Worm (Caenorhabditis elegans) whole organism, mixed stage, embryonic: Measurements from ENCODE around the gene asp-13.
A peak's percentile ranks its signal among the peaks of the same experiment; 100 is the strongest.

Experiments used
- M03D4.4 ChIP-seq: sonication (generic microtip); optimal IDR thresholded peaks from 2 replicates; lab custom pipeline; 2017; ENCODE audit warnings: mild to moderate bottlenecking, missing genetic modification characterization, missing compliant biosample characterization
- bed-3 ChIP-seq: fragments of 200-800 bp; sonication (Bioruptor generic); optimal IDR thresholded peaks from 3 replicates; lab custom pipeline; 2018; ENCODE audit warnings: mild to moderate bottlenecking, missing genetic modification characterization, moderate library complexity, missing compliant biosample characterization
- ceh-39 ChIP-seq: fragments of 150-350 bp; optimal IDR thresholded peaks from 2 replicates; lab custom pipeline; 2014; ENCODE audit warnings: missing biosample characterization, missing genetic modification characterization
- ceh-43 ChIP-seq: fragments of 200-800 bp; sonication (Bioruptor generic); optimal IDR thresholded peaks from 2 replicates; lab custom pipeline; 2018; ENCODE audit warnings: mild to moderate bottlenecking, missing genetic modification characterization, moderate library complexity, missing compliant biosample characterization
- ceh-83 ChIP-seq: fragments of 200-800 bp; sonication (Bioruptor generic); optimal IDR thresholded peaks from 2 replicates; lab custom pipeline; 2018; ENCODE audit warnings: mild to moderate bottlenecking, missing genetic modification characterization, missing compliant biosample characterization
- ces-1 ChIP-seq: fragments of 150-350 bp; optimal IDR thresholded peaks from 2 replicates; lab custom pipeline; 2014; ENCODE audit warnings: missing biosample characterization, missing genetic modification reagents, missing genetic modification characterization
- cnd-1 ChIP-seq: fragments of 200-800 bp; sonication (Bioruptor generic); optimal IDR thresholded peaks from 2 replicates; lab custom pipeline; 2018; ENCODE audit warnings: mild to moderate bottlenecking, missing genetic modification characterization, missing compliant biosample characterization
- elt-1 ChIP-seq: sonication (generic microtip); optimal IDR thresholded peaks from 2 replicates; lab custom pipeline; 2017; ENCODE audit warnings: missing genetic modification characterization, mild to moderate bottlenecking, missing compliant biosample characterization, antibody characterized with exemption, moderate library complexity, borderline replicate concordance; ENCODE audit not compliant: insufficient read depth
- elt-3 ChIP-seq: fragments of 150-350 bp; optimal IDR thresholded peaks from 2 replicates; lab custom pipeline; 2014; ENCODE audit warnings: missing biosample characterization, missing genetic modification characterization
- ham-2 ChIP-seq: fragments of 200-800 bp; sonication (Bioruptor generic); optimal IDR thresholded peaks from 2 replicates; lab custom pipeline; 2018; ENCODE audit warnings: mild to moderate bottlenecking, missing genetic modification characterization, missing compliant biosample characterization
- hlh-1 ChIP-seq: fragments of 150-350 bp; optimal IDR thresholded peaks from 2 replicates; lab custom pipeline; 2014; ENCODE audit warnings: missing biosample characterization, missing genetic modification reagents, missing genetic modification characterization
- lsy-2 ChIP-seq: fragments of 150-350 bp; optimal IDR thresholded peaks from 2 replicates; lab custom pipeline; 2014; ENCODE audit warnings: missing biosample characterization, missing genetic modification characterization
- mab-5 ChIP-seq: fragments of 150-350 bp; optimal IDR thresholded peaks from 2 replicates; lab custom pipeline; 2014; ENCODE audit warnings: missing biosample characterization, missing genetic modification characterization
- mls-2 ChIP-seq: sonication (generic microtip); optimal IDR thresholded peaks from 2 replicates; lab custom pipeline; 2016; ENCODE audit warnings: mild to moderate bottlenecking, missing genetic modification characterization, moderate library complexity, missing compliant biosample characterization
- nhr-12 ChIP-seq: fragments of 150-350 bp; optimal IDR thresholded peaks from 2 replicates; lab custom pipeline; 2014; ENCODE audit warnings: missing biosample characterization, missing genetic modification characterization
- nhr-2 ChIP-seq: fragments of 150-350 bp; optimal IDR thresholded peaks from 2 replicates; lab custom pipeline; 2014; ENCODE audit warnings: missing biosample characterization, missing genetic modification characterization
- nhr-237 ChIP-seq: fragments of 150-350 bp; optimal IDR thresholded peaks from 2 replicates; lab custom pipeline; 2014; ENCODE audit warnings: missing biosample characterization, missing genetic modification characterization
- nhr-28 ChIP-seq: fragments of 150-350 bp; optimal IDR thresholded peaks from 2 replicates; lab custom pipeline; 2014; ENCODE audit warnings: missing biosample characterization, missing genetic modification characterization
- pha-4 ChIP-seq: fragments of 150-350 bp; optimal IDR thresholded peaks from 2 replicates; lab custom pipeline; 2018; ENCODE audit warnings: missing biosample characterization, missing genetic modification reagents, missing genetic modification characterization
- sem-2 ChIP-seq: fragments of 200-800 bp; sonication (Bioruptor generic); optimal IDR thresholded peaks from 2 replicates; lab custom pipeline; 2018; ENCODE audit warnings: mild to moderate bottlenecking, missing genetic modification characterization, missing compliant biosample characterization
- sptf-1 ChIP-seq: sonication (generic microtip); optimal IDR thresholded peaks from 2 replicates; lab custom pipeline; 2017; ENCODE audit warnings: mild to moderate bottlenecking, missing genetic modification characterization, moderate library complexity, missing compliant biosample characterization
- unc-120 ChIP-seq: sonication (generic microtip); optimal IDR thresholded peaks from 2 replicates; lab custom pipeline; 2017; ENCODE audit warnings: missing genetic modification characterization, missing compliant biosample characterization; ENCODE audit not compliant: poor library complexity, severe bottlenecking
- unc-39 ChIP-seq: fragments of 150-350 bp; optimal IDR thresholded peaks from 2 replicates; lab custom pipeline; 2014; ENCODE audit warnings: missing biosample characterization, missing genetic modification characterization
- unc-62 ChIP-seq: fragments of 150-350 bp; optimal IDR thresholded peaks from 2 replicates; lab custom pipeline; 2014; ENCODE audit warnings: missing biosample characterization, missing genetic modification reagents, missing genetic modification characterization
- ztf-11 ChIP-seq: fragments of 150-350 bp; optimal IDR thresholded peaks from 2 replicates; lab custom pipeline; 2014; ENCODE audit warnings: missing biosample characterization, missing genetic modification characterization

The asp-13 gene

DNA sequence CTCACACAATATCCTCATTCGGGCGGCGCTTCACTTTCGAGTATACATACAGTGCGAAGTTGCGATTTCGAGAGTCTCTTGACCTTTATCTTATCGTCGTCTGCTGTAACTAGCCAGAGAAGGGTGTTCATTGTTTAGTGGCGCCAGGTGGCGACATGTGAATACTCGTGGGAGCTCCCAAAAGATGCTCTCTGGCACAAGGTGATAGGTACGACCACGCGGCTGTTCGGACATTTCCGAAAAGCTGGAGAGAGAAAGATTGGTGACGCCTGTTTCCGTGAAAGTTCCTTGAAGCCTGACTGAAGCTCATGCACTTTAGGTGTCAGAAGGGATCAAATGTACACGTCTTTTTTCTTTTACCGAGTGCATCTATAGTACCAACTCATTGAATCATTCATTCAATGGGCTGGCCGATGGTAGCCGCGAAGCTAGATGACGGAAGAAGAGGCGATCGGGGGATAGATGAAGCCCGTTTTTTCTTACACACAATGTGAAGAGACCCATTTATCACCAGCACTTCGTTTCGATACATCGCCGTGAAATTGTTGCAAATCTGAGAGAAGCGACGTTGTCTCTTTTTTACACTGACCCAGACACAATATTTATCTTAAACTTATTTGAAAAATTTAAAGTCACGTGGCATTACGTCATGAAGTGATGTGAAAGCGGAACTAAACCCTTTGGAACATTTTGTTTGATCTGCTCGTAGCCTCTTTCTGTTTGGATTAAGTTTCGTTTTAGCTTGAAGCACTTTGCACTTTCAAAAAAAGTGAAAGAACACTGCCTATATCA lies 24.4 kb upstream of the asp-13 start:
- TF ChIP-seq unc-120 (tag; lab: Kevin White, UChicago): peak; percentile 76
- TF ChIP-seq ces-1 (GFP tag; lab: Kevin White, UChicago): no peak
- TF ChIP-seq hlh-1 (tag; lab: Kevin White, UChicago): peak; percentile 89
- no peak for TF ChIP-seq M03D4.4 (tag; lab: Kevin White, UChicago)
- peak; percentile 22 for TF ChIP-seq unc-62 (GFP tag; lab: Kevin White, UChicago)
- TF ChIP-seq mab-5 (tag; lab: Kevin White, UChicago): no peak
- TF ChIP-seq nhr-12 (tag; lab: Kevin White, UChicago): no peak

DNA sequence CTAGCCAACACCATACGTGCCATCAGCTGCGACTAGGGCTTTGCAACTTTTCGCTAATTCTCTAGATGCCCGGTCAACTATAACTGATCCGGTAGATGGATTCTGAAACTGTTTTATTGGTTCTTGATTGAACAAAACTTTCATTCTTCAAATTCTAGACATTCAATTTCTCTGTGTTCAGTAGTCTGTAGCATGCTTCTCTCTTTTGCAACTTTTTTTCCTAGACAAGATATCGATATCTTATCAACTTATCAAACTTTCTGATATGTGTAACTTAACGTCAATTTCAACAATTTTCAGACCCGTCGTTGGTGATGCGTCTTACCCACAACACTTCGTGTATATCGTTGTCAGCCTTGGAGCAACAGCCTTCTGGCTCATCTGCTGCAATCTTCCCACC lies 22.8 kb upstream of the asp-13 start, which contains the start of gene ZC190.4:
Gene ZC190.4 (plus strand): TSS at position 301 of the 400 bp plus-strand sequence.
- TF ChIP-seq sem-2 (GFP tag; lab: Kevin White, UChicago) (no peak), ham-2 (GFP tag; lab: Kevin White, UChicago) (no peak), elt-1 (tag; lab: Kevin White, UChicago) (no peak), mls-2 (tag; lab: Kevin White, UChicago) (no peak), lsy-2 (tag; lab: Kevin White, UChicago) (no peak), pha-4 (tag; lab: Kevin White, UChicago) (no peak), M03D4.4 (tag; lab: Kevin White, UChicago) (no peak), ces-1 (GFP tag; lab: Kevin White, UChicago) (no peak), ceh-43 (GFP tag; lab: Kevin White, UChicago) (no peak), nhr-237 (no peak), ztf-11 (no peak), unc-39 (tag; lab: Kevin White, UChicago) (no peak), ceh-83 (GFP tag; lab: Kevin White, UChicago) (no peak), mab-5 (tag; lab: Kevin White, UChicago) (no peak), bed-3 (GFP tag; lab: Kevin White, UChicago) (no peak)

DNA sequence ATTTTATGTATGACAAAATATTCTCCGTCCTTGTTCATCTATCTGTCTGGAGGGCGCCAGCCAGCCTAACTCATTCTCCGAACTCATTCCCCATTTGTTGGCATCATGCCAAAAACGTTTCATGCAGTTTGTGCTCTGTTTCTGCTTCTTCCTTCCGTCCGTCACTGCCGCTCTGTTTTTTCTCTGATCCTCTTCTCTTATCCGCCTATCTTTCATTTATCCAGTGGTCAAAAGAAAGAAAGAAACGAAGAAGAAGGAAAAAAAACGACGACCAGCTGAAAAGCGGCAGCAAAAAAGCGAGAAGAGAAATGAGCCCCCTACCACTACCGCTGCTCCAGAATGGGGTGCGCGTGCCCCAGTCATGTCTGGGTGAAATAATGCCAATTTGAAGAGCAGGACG lies 20.0 kb upstream of the asp-13 start:
- TF ChIP-seq unc-120 (tag; lab: Kevin White, UChicago) (no peak), sptf-1 (tag; lab: Kevin White, UChicago) (no peak), ceh-43 (GFP tag; lab: Kevin White, UChicago) (no peak), nhr-12 (tag; lab: Kevin White, UChicago) (no peak), elt-1 (tag; lab: Kevin White, UChicago) (no peak), unc-62 (GFP tag; lab: Kevin White, UChicago) (no peak), cnd-1 (tag; lab: Kevin White, UChicago) (no peak)
- TF ChIP-seq, all 35 proteins: peak for 0

DNA sequence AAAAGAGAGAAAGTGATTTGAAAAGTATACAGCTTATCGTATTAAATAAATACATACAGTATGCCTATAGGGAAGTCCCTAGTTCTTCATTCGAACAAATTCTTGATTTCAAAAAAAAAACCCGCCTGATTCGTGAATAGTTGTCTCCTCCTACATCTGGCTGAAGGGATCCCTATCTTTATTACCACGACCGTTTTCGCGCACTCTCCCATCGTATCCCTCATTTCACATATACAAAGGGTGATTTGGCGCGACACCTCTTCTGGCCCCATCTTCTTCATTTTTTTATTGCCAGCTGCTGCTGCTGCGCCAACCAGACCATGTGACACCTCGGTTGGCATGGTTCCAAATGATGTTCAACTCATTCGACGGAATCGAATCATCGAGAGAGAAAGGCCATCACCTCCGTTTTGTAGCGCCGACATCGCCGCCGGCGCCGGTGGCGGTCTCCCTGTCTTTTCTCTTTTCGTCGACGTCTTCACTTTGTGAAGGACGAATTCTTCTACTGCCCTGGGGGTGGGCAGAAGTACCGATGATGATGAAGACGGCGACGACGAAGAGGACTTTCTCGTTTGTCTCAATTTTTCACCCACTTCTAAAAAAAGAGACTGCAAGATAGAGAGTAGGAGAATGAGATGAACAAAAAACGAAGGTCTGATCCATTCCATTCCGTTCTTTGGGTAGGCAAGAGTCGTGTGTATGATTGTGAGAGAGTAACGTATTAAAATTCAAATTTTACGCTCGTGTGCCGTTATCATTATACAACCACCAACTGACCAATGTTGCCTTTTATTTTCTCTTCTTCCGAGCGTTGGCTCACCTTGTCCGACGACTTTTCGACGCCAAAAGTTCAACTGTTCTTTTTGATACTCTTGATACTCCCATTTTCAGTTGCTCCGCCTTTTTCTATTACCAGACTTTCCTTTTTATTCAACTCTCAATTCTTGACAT lies 19.3 kb upstream of the asp-13 start:
- TF ChIP-seq unc-120 (tag; lab: Kevin White, UChicago) (no peak), lsy-2 (tag; lab: Kevin White, UChicago) (no peak), elt-1 (tag; lab: Kevin White, UChicago) (no peak), ham-2 (GFP tag; lab: Kevin White, UChicago) (no peak), ceh-39 (tag; lab: Kevin White, UChicago) (no peak), elt-3 (tag; lab: Kevin White, UChicago) (no peak), sptf-1 (tag; lab: Kevin White, UChicago) (no peak)

DNA sequence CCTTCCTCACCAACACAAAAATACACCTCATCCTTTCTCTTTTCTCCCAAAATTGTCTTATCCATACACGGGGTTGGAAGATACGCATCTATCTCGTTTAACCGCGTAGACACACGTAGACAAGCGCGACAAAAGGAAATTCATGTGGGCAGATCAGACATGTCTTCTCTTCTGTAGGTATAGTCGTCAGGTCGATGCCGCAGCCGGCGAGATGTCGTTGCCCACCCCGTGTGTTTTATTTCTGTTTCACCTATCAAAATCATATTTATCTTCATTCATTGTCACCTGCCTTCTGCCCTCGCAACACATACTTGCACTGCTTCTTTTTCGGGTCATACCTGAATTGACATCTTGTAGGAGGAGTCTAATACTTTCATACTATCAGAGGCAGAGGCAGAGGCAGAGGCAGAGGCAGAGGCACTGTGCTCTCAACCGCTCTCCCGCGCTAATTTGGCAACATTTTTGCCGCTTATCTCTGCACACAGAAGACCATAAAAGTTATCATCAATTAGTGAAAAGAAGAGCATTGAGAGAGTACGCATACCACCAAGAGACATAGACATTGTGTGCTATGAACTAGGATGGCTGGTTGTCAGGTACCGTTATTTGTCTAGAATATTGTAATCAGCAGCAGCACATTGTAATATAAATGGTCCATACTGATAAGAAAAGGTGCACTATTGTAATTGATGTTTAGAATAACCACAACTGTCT lies 18.4 kb upstream of the asp-13 start:
- no peak for TF ChIP-seq ztf-11
- TF ChIP-seq nhr-28 (tag; lab: Kevin White, UChicago): no peak
- no peak for TF ChIP-seq ceh-39 (tag; lab: Kevin White, UChicago)
- no peak for TF ChIP-seq nhr-2 (tag; lab: Kevin White, UChicago)
- TF ChIP-seq elt-1 (tag; lab: Kevin White, UChicago): peak; percentile 60
